Worm (Caenorhabditis elegans): ENCODE data around the gene lips-17.

- TF ChIP-seq ets-7 (tag; optimal IDR thresholded peaks at IDR 0.05) = no peak
- no peak for TF ChIP-seq tra-4 (tag; optimal IDR thresholded peaks at IDR 0.05)
- TF ChIP-seq ama-1 (optimal IDR thresholded peaks at IDR 0.05) = no peak
- no peak for TF ChIP-seq tbx-11 (GFP tag; IDR thresholded peaks at IDR 0.05)
- no peak for TF ChIP-seq hmbx-1 (tag; optimal IDR thresholded peaks at IDR 0.05)
- no peak for TF ChIP-seq ceh-36 (tag; optimal IDR thresholded peaks at IDR 0.05)
- TF ChIP-seq scrt-1 (GFP tag; IDR thresholded peaks at IDR 0.05) = no peak
- TF ChIP-seq tbx-37 (GFP tag; conservative IDR thresholded peaks at IDR 0.05) = no peak
- TF ChIP-seq flt-1 (GFP tag; IDR thresholded peaks at IDR 0.05) = no peak
These were observed 46.6 kb upstream of the lips-17 start, which contains the start of the genes ZK1290.11 and ZK1290.1 for ce11 chrII:7561494-7561893.

Measured in whole organism, early embryonic.